Fruit fly (Drosophila melanogaster): ENCODE measurements around the gene Cpr67B.

The Cpr67B gene

dm6 chr3L:9399013-9399750 is 5.4 kb upstream of the Cpr67B start, which contains the start of gene CG4080 (continued):
- TF ChIP-seq gcm (GFP tag; optimal IDR thresholded peaks at IDR 0.05) (peak; percentile 11), vvl (GFP tag; IDR thresholded peaks at IDR 0.05) (peak; percentile 72), Dp (GFP tag; optimal IDR thresholded peaks at IDR 0.05) (peak; percentile 34), zfh2 (GFP tag; optimal IDR thresholded peaks at IDR 0.05) (no peak), lbe (GFP tag; optimal IDR thresholded peaks at IDR 0.05) (peak; percentile 63), CG32767 (GFP tag; IDR thresholded peaks at IDR 0.05) (no peak), Dref (GFP tag; IDR thresholded peaks at IDR 0.05) (peak; percentile 62), CG10267 (tag; optimal IDR thresholded peaks at IDR 0.05) (peak; percentile 70), cas (GFP tag; IDR thresholded peaks at IDR 0.05) (no peak), Optix (GFP tag; IDR thresholded peaks at IDR 0.05) (no peak), CG14441 (GFP tag; IDR thresholded peaks at IDR 0.05) (no peak), CG30020 (tag; optimal IDR thresholded peaks at IDR 0.05) (peak; percentile 60), ap (GFP tag; IDR thresholded peaks at IDR 0.05) (no peak), otp (GFP tag; IDR thresholded peaks at IDR 0.05) (peak; percentile 27; the same call in 1 of the 3 replicates), gro (GFP tag; optimal IDR thresholded peaks at IDR 0.05) (no peak), schlank (tag; optimal IDR thresholded peaks at IDR 0.05) (no peak), CG9215 (GFP tag; IDR thresholded peaks at IDR 0.05) (no peak), CG12236 (GFP tag; optimal IDR thresholded peaks at IDR 0.05) (no peak), Hmr (GFP tag; optimal IDR thresholded peaks at IDR 0.05) (peak; percentile 42), HLHmδ (GFP tag; optimal IDR thresholded peaks at IDR 0.05) (no peak), crp (GFP tag; optimal IDR thresholded peaks at IDR 0.05) (peak in 1 of 2 experiments; percentile 4), br (optimal IDR thresholded peaks at IDR 0.05) (no peak), phol (tag; optimal IDR thresholded peaks at IDR 0.05) (peak; percentile 55), ewg (GFP tag; optimal IDR thresholded peaks at IDR 0.05) (peak; percentile 3), mld (GFP tag; IDR thresholded peaks at IDR 0.05; ENCODE audit: partially characterized antibody) (0 out of 3 replicates have a peak, but pooled peaks have one; percentile 33), CG4404 (GFP tag; IDR thresholded peaks at IDR 0.05) (no peak), ase (GFP tag; IDR thresholded peaks at IDR 0.05) (no peak), CG6813 (GFP tag; optimal IDR thresholded peaks at IDR 0.05) (no peak), Ets97D (GFP tag; optimal IDR thresholded peaks at IDR 0.05) (peak; percentile 61), Dip3 (GFP tag; optimal IDR thresholded peaks at IDR 0.05) (peak; percentile 23), az2 (GFP tag; optimal IDR thresholded peaks at IDR 0.05) (no peak), kni (GFP tag; optimal IDR thresholded peaks at IDR 0.05) (no peak), en (GFP tag; optimal IDR thresholded peaks at IDR 0.05) (no peak), CG6765 (GFP tag; optimal IDR thresholded peaks at IDR 0.05) (peak; percentile 54), CG14710 (tag; optimal IDR thresholded peaks at IDR 0.05) (peak; percentile 80), grau (tag; optimal IDR thresholded peaks at IDR 0.05) (peak; percentile 51), CG7271 (tag; optimal IDR thresholded peaks at IDR 0.05) (no peak), dm (GFP tag; optimal IDR thresholded peaks at IDR 0.05) (no peak), CG2712 (tag; optimal IDR thresholded peaks at IDR 0.05) (peak; percentile 41), chif (GFP tag; optimal IDR thresholded peaks at IDR 0.05) (peak in 1 of 2 experiments; percentile 34), btn (GFP tag; optimal IDR thresholded peaks at IDR 0.05) (no peak), esg (GFP tag; conservative IDR thresholded peaks at IDR 0.05) (no peak), mam (GFP tag; optimal IDR thresholded peaks at IDR 0.05) (no peak), zen2 (GFP tag; IDR thresholded peaks at IDR 0.05; ENCODE audit: partially characterized antibody) (no peak; the same call in 2 of the 3 replicates), CG11093 (GFP tag; IDR thresholded peaks at IDR 0.05) (no peak), tup (GFP tag; optimal IDR thresholded peaks at IDR 0.05) (no peak), CG12391 (tag; optimal IDR thresholded peaks at IDR 0.05) (peak; percentile 84), CG34376 (GFP tag; optimal IDR thresholded peaks at IDR 0.05) (peak; percentile 55), CG8359 (GFP tag; optimal IDR thresholded peaks at IDR 0.05; ENCODE audit: borderline replicate concordance) (no peak)
